Fruit fly (Drosophila melanogaster) whole organism, pupa: ENCODE results near the gene viaf.

Experiments used
- CG12605 ChIP-seq: fragments of 200-800 bp; sonication (Bioruptor generic); IDR thresholded peaks from 2 replicates; pipeline ENCODE4 v1.3.6; 2022; ENCODE audit warnings: missing biosample characterization, missing genetic modification characterization
- CG14655 ChIP-seq: fragments of 200-800 bp; sonication (Bioruptor generic); optimal IDR thresholded peaks from 3 replicates; lab custom pipeline; 2017; ENCODE audit warnings: mild to moderate bottlenecking, missing biosample characterization, missing genetic modification reagents, missing genetic modification characterization
- CG32121 ChIP-seq: fragments of 200-800 bp; sonication (Bioruptor generic); IDR thresholded peaks from 2 replicates; pipeline ENCODE4 v1.3.6; 2022; ENCODE audit warnings: missing biosample characterization, missing genetic modification characterization
- CG34367 ChIP-seq: fragments of 200-800 bp; sonication (Bioruptor generic); optimal IDR thresholded peaks from 2 replicates; lab custom pipeline; 2018; ENCODE audit warnings: missing biosample characterization, mild to moderate bottlenecking, missing genetic modification characterization
- CG4496 ChIP-seq: fragments of 200-800 bp; sonication (Bioruptor generic); IDR thresholded peaks from 3 replicates; pipeline ENCODE4 v1.3.6; 2022; ENCODE audit warnings: missing biosample characterization, missing genetic modification characterization
- CG8159 ChIP-seq: fragments of 200-800 bp; sonication (Bioruptor generic); optimal IDR thresholded peaks from 3 replicates; lab custom pipeline; 2018; ENCODE audit warnings: missing biosample characterization, mild to moderate bottlenecking, missing genetic modification characterization, moderate library complexity
- EcR ChIP-seq: fragments of 200-800 bp; sonication (Bioruptor generic); optimal IDR thresholded peaks from 3 replicates; lab custom pipeline; 2019; ENCODE audit warnings: missing biosample characterization, missing genetic modification characterization, mild to moderate bottlenecking, moderate library complexity, missing genetic modification reagents
- Ets98B ChIP-seq: fragments of 200-800 bp; sonication (Bioruptor generic); IDR thresholded peaks from 2 replicates; pipeline ENCODE4 v1.3.6; 2022; ENCODE audit warnings: missing biosample characterization, missing genetic modification characterization
- Pif1A ChIP-seq: fragments of 200-800 bp; sonication (Bioruptor generic); optimal IDR thresholded peaks from 3 replicates; lab custom pipeline; 2016; ENCODE audit warnings: missing biosample characterization, missing genetic modification characterization
- Pif1B ChIP-seq: fragments of 200-800 bp; sonication (Bioruptor generic); optimal IDR thresholded peaks from 3 replicates; lab custom pipeline; 2016; ENCODE audit warnings: missing biosample characterization, missing genetic modification characterization
- Snoo ChIP-seq: fragments of 200-800 bp; sonication (Bioruptor generic); optimal IDR thresholded peaks from 3 replicates; lab custom pipeline; 2017; ENCODE audit warnings: missing biosample characterization, mild to moderate bottlenecking, missing genetic modification characterization, inconsistent platforms
- fd96Ca ChIP-seq: fragments of 200-800 bp; sonication (Bioruptor generic); IDR thresholded peaks from 3 replicates; pipeline ENCODE4 v1.3.6; 2022; ENCODE audit warnings: missing biosample characterization, missing genetic modification characterization
- gl ChIP-seq: fragments of 200-800 bp; sonication (Bioruptor generic); optimal IDR thresholded peaks from 2 replicates; lab custom pipeline; 2018; ENCODE audit warnings: missing biosample characterization, mild to moderate bottlenecking, missing genetic modification characterization

dm6 chr3L:12023137-12023792 is 30.3 kb upstream of the viaf start:
- TF ChIP-seq gl (tag; lab: Kevin White, UChicago) (no peak), EcR (GFP tag; lab: Kevin White, UChicago) (no peak), fd96Ca (GFP tag; lab: Robert Waterston, UW) (0 out of 3 replicates have a peak, but pooled peaks have one; percentile 19), Pif1A (no peak), CG34367 (tag; lab: Kevin White, UChicago) (no peak), CG8159 (no peak), CG4496 (GFP tag; lab: Robert Waterston, UW) (0 out of 3 replicates have a peak, but pooled peaks have one; percentile 25), Snoo (tag; lab: Kevin White, UChicago) (no peak), CG12605 (GFP tag; lab: Robert Waterston, UW) (no peak), Pif1B (GFP tag; lab: Kevin White, UChicago) (no peak), CG32121 (GFP tag; lab: Robert Waterston, UW) (peak; percentile 34; the same call in 1 of the 2 replicates), CG14655 (peak; percentile 34), Ets98B (GFP tag; lab: Robert Waterston, UW) (no peak)
